Fruit fly (Drosophila melanogaster): Measurements from ENCODE around the gene CG32756.
A peak's percentile ranks its signal among the peaks of the same experiment; 100 is the strongest.

Gene CG32756

DNA sequence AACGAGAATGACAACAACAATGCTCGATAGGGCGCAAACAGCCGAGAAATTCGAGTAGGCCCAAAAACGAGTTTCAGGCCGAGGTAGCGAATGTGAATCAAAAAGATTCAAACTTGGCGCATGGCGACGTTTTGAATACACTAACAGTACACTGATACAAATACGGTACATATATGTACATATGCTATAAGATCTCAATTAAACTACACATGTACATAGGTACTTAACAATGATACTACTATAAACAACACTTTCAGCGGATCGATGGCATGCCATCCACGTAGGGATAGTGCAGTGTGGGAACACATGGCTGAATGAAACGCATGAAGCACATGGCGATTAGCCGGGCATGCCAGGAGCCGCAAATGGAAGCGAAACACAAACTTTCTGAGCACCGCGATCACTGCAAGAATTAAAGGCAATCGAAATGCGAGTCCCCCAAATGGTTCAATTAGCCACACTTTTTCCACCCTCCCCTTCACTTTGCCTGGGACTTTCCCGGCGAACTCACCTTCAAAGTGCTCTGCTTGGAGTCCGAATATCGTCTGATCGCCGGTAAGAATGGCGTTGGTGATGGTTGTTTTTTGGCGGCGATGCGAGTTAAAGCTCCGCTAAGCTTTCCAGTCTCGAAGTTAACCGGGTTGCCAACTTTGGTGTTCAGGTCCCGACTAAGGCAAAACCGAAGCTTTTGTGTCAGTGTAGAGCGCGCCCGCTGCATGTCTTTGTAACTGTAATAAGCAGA lies 29.6 kb upstream of the CG32756 start (continued):
- TF ChIP-seq CG9932 (GFP tag; IDR thresholded peaks at IDR 0.05) (0 out of 2 replicates have a peak, but pooled peaks have one; percentile 14), CG11093 (GFP tag; IDR thresholded peaks at IDR 0.05) (no peak), tup (GFP tag; optimal IDR thresholded peaks at IDR 0.05) (no peak), her (GFP tag; optimal IDR thresholded peaks at IDR 0.05) (no peak), Awh (GFP tag; IDR thresholded peaks at IDR 0.05) (no peak), CG2712 (tag; optimal IDR thresholded peaks at IDR 0.05) (no peak), dimm (GFP tag; IDR thresholded peaks at IDR 0.05) (no peak), Bdp1 (GFP tag; optimal IDR thresholded peaks at IDR 0.05) (no peak), Atf6 (GFP tag; IDR thresholded peaks at IDR 0.05) (no peak), Hr39 (optimal IDR thresholded peaks at IDR 0.05) (no peak), tap (tag; optimal IDR thresholded peaks at IDR 0.05) (no peak), Dp (GFP tag; optimal IDR thresholded peaks at IDR 0.05) (no peak), p53 (GFP tag; optimal IDR thresholded peaks at IDR 0.05) (no peak), fd64A (GFP tag; optimal IDR thresholded peaks at IDR 0.05) (no peak), CG17568 (GFP tag; optimal IDR thresholded peaks at IDR 0.05) (no peak), CG3847 (GFP tag; IDR thresholded peaks at IDR 0.05) (no peak), CG7963 (GFP tag; IDR thresholded peaks at IDR 0.05; ENCODE audit: partially characterized antibody) (no peak), Side (GFP tag; optimal IDR thresholded peaks at IDR 0.05) (no peak), CG14014 (GFP tag; IDR thresholded peaks at IDR 0.05) (no peak), CG1529 (GFP tag; optimal IDR thresholded peaks at IDR 0.05) (no peak), CG15514 (GFP tag; optimal IDR thresholded peaks at IDR 0.05) (peak; percentile 30), CG32767 (GFP tag; IDR thresholded peaks at IDR 0.05) (0 out of 2 replicates have a peak, but pooled peaks have one; percentile 15), hbn (GFP tag; IDR thresholded peaks at IDR 0.05; ENCODE audit: partially characterized antibody) (no peak), Spps (tag; optimal IDR thresholded peaks at IDR 0.05) (no peak), lola (GFP tag; optimal IDR thresholded peaks at IDR 0.05) (no peak), Lpt (GFP tag; optimal IDR thresholded peaks at IDR 0.05) (no peak), CG12659 (GFP tag; optimal IDR thresholded peaks at IDR 0.05) (no peak), chif (GFP tag; optimal IDR thresholded peaks at IDR 0.05) (no peak), CTCF (GFP tag; optimal IDR thresholded peaks at IDR 0.05) (peak; percentile 77), CG13287 (GFP tag; IDR thresholded peaks at IDR 0.05; ENCODE audit: partially characterized antibody) (peak; percentile 41), ci (GFP tag; IDR thresholded peaks at IDR 0.05) (no peak), MESR4 (GFP tag; optimal IDR thresholded peaks at IDR 0.05) (peak; percentile 4), CG3281 (GFP tag; optimal IDR thresholded peaks at IDR 0.05) (no peak), ab (GFP tag; optimal IDR thresholded peaks at IDR 0.05) (no peak), onecut (GFP tag; IDR thresholded peaks at IDR 0.05) (no peak), CG3995 (GFP tag; optimal IDR thresholded peaks at IDR 0.05) (no peak), Atf-2 (GFP tag; optimal IDR thresholded peaks at IDR 0.05) (no peak), Doc3 (GFP tag; IDR thresholded peaks at IDR 0.05; ENCODE audit: partially characterized antibody) (0 out of 3 replicates have a peak, but pooled peaks have one; percentile 27), CG3407 (GFP tag; optimal IDR thresholded peaks at IDR 0.05) (no peak), ranshi (GFP tag; IDR thresholded peaks at IDR 0.05) (no peak), CG12155 (GFP tag; optimal IDR thresholded peaks at IDR 0.05) (no peak), CG8089 (GFP tag; optimal IDR thresholded peaks at IDR 0.05) (peak; percentile 7), CG12769 (tag; optimal IDR thresholded peaks at IDR 0.05) (peak; percentile 45), CG6854 (GFP tag; optimal IDR thresholded peaks at IDR 0.05) (no peak), pzg (GFP tag; optimal IDR thresholded peaks at IDR 0.05) (peak; percentile 29), slp2 (GFP tag; optimal IDR thresholded peaks at IDR 0.05) (peak; percentile 9), CG6654 (GFP tag; optimal IDR thresholded peaks at IDR 0.05) (no peak), lab (GFP tag; optimal IDR thresholded peaks at IDR 0.05) (peak; percentile 1), tio (GFP tag; optimal IDR thresholded peaks at IDR 0.05) (no peak), ara (GFP tag; IDR thresholded peaks at IDR 0.05) (no peak), az2 (GFP tag; optimal IDR thresholded peaks at IDR 0.05) (no peak)
